Worm (Caenorhabditis elegans): ENCODE results near the gene lys-4.

lys-4 gene

ce11 chrIV:11594191-11594673 is 28.7 kb downstream of the lys-4 start, which contains the start of gene mig-38 (continued):
- TF ChIP-seq irx-1 (tag; optimal IDR thresholded peaks at IDR 0.05), result no peak
- TF ChIP-seq nhr-11 (tag; optimal IDR thresholded peaks at IDR 0.05), result no peak
- peak; percentile 34 to 42 for TF ChIP-seq lsy-2 (tag; optimal IDR thresholded peaks at IDR 0.05)
- no peak for TF ChIP-seq nhr-12 (tag; optimal IDR thresholded peaks at IDR 0.05)
- no peak for TF ChIP-seq nhr-90 (tag; optimal IDR thresholded peaks at IDR 0.05; ENCODE audit: poor library complexity)
- TF ChIP-seq ets-5 (GFP tag; IDR thresholded peaks at IDR 0.05), result no peak
- TF ChIP-seq nhr-28 (tag; optimal IDR thresholded peaks at IDR 0.05), result no peak
- no peak for TF ChIP-seq hlh-17 (GFP tag; optimal IDR thresholded peaks at IDR 0.05; ENCODE audit: borderline replicate concordance)
- no peak for TF ChIP-seq mef-2 (tag; optimal IDR thresholded peaks at IDR 0.05)
- no peak for TF ChIP-seq jun-1 (tag; optimal IDR thresholded peaks at IDR 0.05)
- TF ChIP-seq nhr-19 (GFP tag; conservative IDR thresholded peaks at IDR 0.05), result peak; percentile 18; the same call in 1 of the 2 replicates
- no peak for TF ChIP-seq ceh-63 (GFP tag; optimal IDR thresholded peaks at IDR 0.05)
- TF ChIP-seq unc-30 (tag; optimal IDR thresholded peaks at IDR 0.05), result no peak
- no peak for TF ChIP-seq lin-39 (tag; optimal IDR thresholded peaks at IDR 0.05)
- no peak for TF ChIP-seq hpl-2 (GFP tag; optimal IDR thresholded peaks at IDR 0.05)
- TF ChIP-seq lir-3 (tag; optimal IDR thresholded peaks at IDR 0.05; ENCODE audit: poor library complexity), result peak; percentile 51
- peak; percentile 93 for TF ChIP-seq ama-1 (optimal IDR thresholded peaks at IDR 0.05)
- peak in 1 of 3 experiments; percentile 15 for TF ChIP-seq dpl-1 (GFP tag; optimal IDR thresholded peaks at IDR 0.05)
- TF ChIP-seq F16B12.6 (tag; optimal IDR thresholded peaks at IDR 0.05), result no peak
- 0 out of 2 replicates have a peak, but pooled peaks have one; percentile 1 for TF ChIP-seq isw-1 (GFP tag; IDR thresholded peaks at IDR 0.05)
- TF ChIP-seq swsn-7 (tag; optimal IDR thresholded peaks at IDR 0.05), result peak; percentile 39
- no peak for TF ChIP-seq vab-15 (tag; optimal IDR thresholded peaks at IDR 0.05)
- peak; percentile 48 for TF ChIP-seq efl-3 (GFP tag; optimal IDR thresholded peaks at IDR 0.05)
- TF ChIP-seq ceh-8 (GFP tag; optimal IDR thresholded peaks at IDR 0.05), result no peak
- peak; percentile 14 for TF ChIP-seq tbx-2 (tag; optimal IDR thresholded peaks at IDR 0.05)
- peak; percentile 62 for TF ChIP-seq fkh-8 (tag; optimal IDR thresholded peaks at IDR 0.05)
- no peak for TF ChIP-seq aha-1 (tag; optimal IDR thresholded peaks at IDR 0.05)
- TF ChIP-seq unc-62 (GFP tag; optimal IDR thresholded peaks at IDR 0.05), result no peak
- peak; percentile 37 to 46 for TF ChIP-seq lin-35 (GFP tag; optimal IDR thresholded peaks at IDR 0.05)
- peak in 1 of 2 experiments; percentile 14 for TF ChIP-seq ztf-11 (tag; optimal IDR thresholded peaks at IDR 0.05)
- no peak for TF ChIP-seq ztf-4 (tag; optimal IDR thresholded peaks at IDR 0.05)
- no peak for TF ChIP-seq tlp-1 (tag; optimal IDR thresholded peaks at IDR 0.05)
- TF ChIP-seq pqm-1 (tag; optimal IDR thresholded peaks at IDR 0.05), result no peak
- peak; percentile 46 for TF ChIP-seq mep-1 (tag; optimal IDR thresholded peaks at IDR 0.05)
- TF ChIP-seq aly-2 (tag; optimal IDR thresholded peaks at IDR 0.05), result peak; percentile 19
- TF ChIP-seq lin-14 (GFP tag; optimal IDR thresholded peaks at IDR 0.05), result peak; percentile 75
- TF ChIP-seq fkh-4 (tag; optimal IDR thresholded peaks at IDR 0.05; ENCODE audit: borderline replicate concordance), result no peak
- no peak for TF ChIP-seq C34B4.2 (tag; optimal IDR thresholded peaks at IDR 0.05)
- peak; percentile 44 for TF ChIP-seq unc-86 (tag; optimal IDR thresholded peaks at IDR 0.05)
- TF ChIP-seq zag-1 (tag; optimal IDR thresholded peaks at IDR 0.05), result no peak
- TF ChIP-seq snpc-4 (tag; optimal IDR thresholded peaks at IDR 0.05), result no peak
- TF ChIP-seq C04F5.9 (tag; optimal IDR thresholded peaks at IDR 0.05), result peak; percentile 32
- no peak for TF ChIP-seq alr-1 (tag; optimal IDR thresholded peaks at IDR 0.05; ENCODE audit: borderline replicate concordance)
- peak; percentile 25 for TF ChIP-seq elt-2 (tag; optimal IDR thresholded peaks at IDR 0.05)
- peak; percentile 51 for TF ChIP-seq fkh-10 (GFP tag; optimal IDR thresholded peaks at IDR 0.05)
- TF ChIP-seq mab-9 (GFP tag; IDR thresholded peaks at IDR 0.05), result 0 out of 2 replicates have a peak, but pooled peaks have one; percentile 11

Measured in whole organism, L1 larva.